Worm (Caenorhabditis elegans) whole organism, late embryonic: ENCODE measurements around the gene K03A11.5.

ENCODE experiments used
- C38D4.7 ChIP-seq: fragments of 200-800 bp; sonication (Bioruptor generic); optimal IDR thresholded peaks from 2 replicates; lab custom pipeline; 2018; ENCODE audit warnings: mild to moderate bottlenecking, missing genetic modification characterization, moderate library complexity, missing compliant biosample characterization
- T23F11.4 ChIP-seq: fragments of 200-800 bp; sonication (Bioruptor generic); optimal IDR thresholded peaks from 2 replicates; lab custom pipeline; 2018; ENCODE audit warnings: mild to moderate bottlenecking, missing genetic modification characterization, missing compliant biosample characterization
- ahr-1 ChIP-seq: sonication (generic microtip); optimal IDR thresholded peaks from 2 replicates; lab custom pipeline; 2016; ENCODE audit warnings: missing genetic modification characterization, missing compliant biosample characterization
- ceh-18 ChIP-seq: sonication (generic microtip); optimal IDR thresholded peaks from 2 replicates; lab custom pipeline; 2016; ENCODE audit warnings: missing genetic modification characterization, missing compliant biosample characterization
- ceh-24 ChIP-seq: sonication (generic microtip); optimal IDR thresholded peaks from 2 replicates; lab custom pipeline; 2016; ENCODE audit warnings: mild to moderate bottlenecking, missing genetic modification characterization, missing compliant biosample characterization
- ceh-30 ChIP-seq: fragments of 150-350 bp; optimal IDR thresholded peaks from 2 replicates; lab custom pipeline; 2014; ENCODE audit warnings: missing biosample characterization, missing genetic modification characterization
- ceh-31 ChIP-seq: sonication (generic microtip); optimal IDR thresholded peaks from 2 replicates; lab custom pipeline; 2016; ENCODE audit warnings: missing genetic modification characterization, missing compliant biosample characterization
- ceh-34 ChIP-seq: sonication (generic microtip); optimal IDR thresholded peaks from 2 replicates; lab custom pipeline; 2016; ENCODE audit warnings: mild to moderate bottlenecking, missing genetic modification characterization, missing compliant biosample characterization
- ceh-45 ChIP-seq: fragments of 200-800 bp; sonication (Bioruptor generic); IDR thresholded peaks from 2 replicates; pipeline ENCODE4 v1.3.6; 2022; ENCODE audit warnings: missing genetic modification reagents, missing genetic modification characterization, missing compliant biosample characterization
- dmd-4 ChIP-seq: sonication (generic microtip); optimal IDR thresholded peaks from 2 replicates; lab custom pipeline; 2016; ENCODE audit warnings: borderline replicate concordance, missing genetic modification characterization, missing compliant biosample characterization
- dve-1 ChIP-seq: sonication (generic microtip); optimal IDR thresholded peaks from 2 replicates; lab custom pipeline; 2017; ENCODE audit warnings: antibody characterized with exemption, mild to moderate bottlenecking, missing genetic modification characterization, missing compliant biosample characterization
- elt-2 ChIP-seq: sonication (generic microtip); optimal IDR thresholded peaks from 2 replicates; lab custom pipeline; 2016; ENCODE audit warnings: missing genetic modification reagents, missing genetic modification characterization, missing compliant biosample characterization
- elt-4 ChIP-seq: sonication (generic microtip); optimal IDR thresholded peaks from 2 replicates; lab custom pipeline; 2016; ENCODE audit warnings: missing genetic modification characterization, missing compliant biosample characterization
- gmeb-2 ChIP-seq: sonication (generic microtip); optimal IDR thresholded peaks from 2 replicates; lab custom pipeline; 2016; ENCODE audit warnings: missing genetic modification characterization, inconsistent platforms, missing compliant biosample characterization
- hlh-6 ChIP-seq: sonication (generic microtip); optimal IDR thresholded peaks from 2 replicates; lab custom pipeline; 2016; ENCODE audit warnings: missing genotype, missing genetic modification characterization, missing compliant biosample characterization
- hlh-8 ChIP-seq: sonication (generic microtip); optimal IDR thresholded peaks from 2 replicates; lab custom pipeline; 2016; ENCODE audit warnings: missing genotype, missing genetic modification characterization, missing compliant biosample characterization
- mec-3 ChIP-seq: sonication (generic microtip); optimal IDR thresholded peaks from 2 replicates; lab custom pipeline; 2016; ENCODE audit warnings: borderline replicate concordance, missing genetic modification characterization, missing compliant biosample characterization
- nfya-1 ChIP-seq: sonication (generic microtip); optimal IDR thresholded peaks from 2 replicates; lab custom pipeline; 2017; ENCODE audit warnings: missing genetic modification characterization, mild to moderate bottlenecking, missing compliant biosample characterization, antibody characterized with exemption, moderate library complexity
- nhr-11 ChIP-seq: fragments of 150-350 bp; optimal IDR thresholded peaks from 2 replicates; lab custom pipeline; 2014; ENCODE audit warnings: missing biosample characterization, missing genetic modification characterization
- nhr-232 ChIP-seq: sonication (generic microtip); optimal IDR thresholded peaks from 2 replicates; lab custom pipeline; 2016; ENCODE audit warnings: missing genetic modification characterization, missing compliant biosample characterization
- npax-4 ChIP-seq: sonication (generic microtip); optimal IDR thresholded peaks from 2 replicates; lab custom pipeline; 2016; ENCODE audit warnings: missing genetic modification characterization, missing compliant biosample characterization
- odd-2 ChIP-seq: sonication (generic microtip); optimal IDR thresholded peaks from 2 replicates; lab custom pipeline; 2017; ENCODE audit warnings: antibody characterized with exemption, mild to moderate bottlenecking, missing genetic modification characterization, missing compliant biosample characterization
- pha-2 ChIP-seq: sonication (generic microtip); optimal IDR thresholded peaks from 2 replicates; lab custom pipeline; 2017; ENCODE audit warnings: mild to moderate bottlenecking, missing genetic modification characterization, missing compliant biosample characterization
- pha-4 ChIP-seq: fragments of 150-350 bp; optimal IDR thresholded peaks from 2 replicates; lab custom pipeline; 2018; ENCODE audit warnings: missing biosample characterization, missing genetic modification reagents, missing genetic modification characterization
- pros-1 ChIP-seq: fragments of 150-350 bp; optimal IDR thresholded peaks from 2 replicates; lab custom pipeline; 2014; ENCODE audit warnings: missing biosample characterization, missing genetic modification reagents, missing genetic modification characterization
- syd-9 ChIP-seq: sonication (generic microtip); optimal IDR thresholded peaks from 2 replicates; lab custom pipeline; 2016; ENCODE audit warnings: mild to moderate bottlenecking, missing genetic modification characterization, moderate library complexity, missing compliant biosample characterization
- tbx-7 ChIP-seq: sonication (generic microtip); optimal IDR thresholded peaks from 2 replicates; lab custom pipeline; 2016; ENCODE audit warnings: missing genotype, missing genetic modification characterization, missing compliant biosample characterization
- ttx-3 ChIP-seq: sonication (generic microtip); optimal IDR thresholded peaks from 2 replicates; lab custom pipeline; 2016; ENCODE audit warnings: missing genetic modification reagents, missing genetic modification characterization, missing compliant biosample characterization
- unc-3 ChIP-seq, 2 experiments: fragments of 200-800 bp in 1 of 2; sonication (Bioruptor generic) in 1 of 2; sonication (generic microtip) in 1 of 2; conservative IDR thresholded peaks in 1 of 2; optimal IDR thresholded peaks in 1 of 2; 2 replicates each; pipeline versions ENCODE4 v1.3.6 to Lab custom; 2016 to 2022; ENCODE audit warnings: missing compliant biosample characterization in 2 of 2, missing genetic modification characterization in 2 of 2, missing genetic modification reagents in 1 of 2
- unc-42 ChIP-seq: sonication (generic microtip); optimal IDR thresholded peaks from 2 replicates; lab custom pipeline; 2016; ENCODE audit warnings: missing genotype, missing genetic modification characterization, missing compliant biosample characterization
- unc-86 ChIP-seq: sonication (generic microtip); optimal IDR thresholded peaks from 2 replicates; lab custom pipeline; 2016; ENCODE audit warnings: missing genetic modification characterization, missing compliant biosample characterization
- zip-5 ChIP-seq: sonication (generic microtip); optimal IDR thresholded peaks from 2 replicates; lab custom pipeline; 2016; ENCODE audit warnings: missing genetic modification characterization, missing compliant biosample characterization
- ztf-16 ChIP-seq: sonication (generic microtip); optimal IDR thresholded peaks from 2 replicates; lab custom pipeline; 2017; ENCODE audit warnings: missing genetic modification characterization, missing compliant biosample characterization

K03A11.5 gene

DNA sequence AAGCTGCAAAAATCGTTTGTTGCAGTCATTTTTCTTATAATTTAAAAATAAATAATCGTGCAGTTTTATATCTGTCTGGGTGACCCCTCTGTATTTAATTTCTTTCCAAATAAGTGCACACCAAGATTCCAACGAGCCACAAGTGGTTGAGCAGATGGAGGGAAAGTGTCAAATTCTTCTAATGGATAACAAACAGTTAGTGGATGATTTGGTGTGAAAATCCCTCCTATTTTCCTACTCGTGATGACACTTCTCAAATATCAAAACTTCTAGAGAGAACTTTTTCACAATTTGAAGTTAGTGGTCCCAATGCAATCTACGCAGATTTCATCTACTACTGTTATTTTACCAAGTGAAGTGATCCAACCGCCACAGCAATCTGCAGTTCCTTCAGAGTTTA, 11.0 kb downstream of the K03A11.5 start, which contains the start of gene ceh-28:
ceh-28 (plus strand) TSS at position 301 of the 400 bp plus-strand sequence.
- no peak for TF ChIP-seq odd-2
- TF ChIP-seq mec-3 = no peak
- TF ChIP-seq hlh-6 (tag; lab: Kevin White, UChicago) = no peak
- no peak for TF ChIP-seq ceh-30 (tag; lab: Kevin White, UChicago)
- no peak for TF ChIP-seq nhr-232 (tag; lab: Kevin White, UChicago)
- no peak for TF ChIP-seq ceh-18 (tag; lab: Kevin White, UChicago)
- TF ChIP-seq ceh-31 (tag; lab: Kevin White, UChicago) = no peak
- no peak for TF ChIP-seq nhr-11 (tag; lab: Kevin White, UChicago)
- TF ChIP-seq ahr-1 (tag; lab: Kevin White, UChicago) = no peak
- no peak for TF ChIP-seq hlh-8 (tag; lab: Kevin White, UChicago)
- TF ChIP-seq pha-2 (tag; lab: Kevin White, UChicago) = no peak
- no peak for TF ChIP-seq elt-2 (tag; lab: Kevin White, UChicago)
- no peak for TF ChIP-seq ceh-45 (GFP tag; lab: Robert Waterston, UW)
- no peak for TF ChIP-seq syd-9 (tag; lab: Kevin White, UChicago)
- no peak for TF ChIP-seq T23F11.4 (GFP tag; lab: Kevin White, UChicago)
- TF ChIP-seq dmd-4 (tag; lab: Kevin White, UChicago) = no peak
- no peak for TF ChIP-seq ceh-34 (tag; lab: Kevin White, UChicago)

DNA sequence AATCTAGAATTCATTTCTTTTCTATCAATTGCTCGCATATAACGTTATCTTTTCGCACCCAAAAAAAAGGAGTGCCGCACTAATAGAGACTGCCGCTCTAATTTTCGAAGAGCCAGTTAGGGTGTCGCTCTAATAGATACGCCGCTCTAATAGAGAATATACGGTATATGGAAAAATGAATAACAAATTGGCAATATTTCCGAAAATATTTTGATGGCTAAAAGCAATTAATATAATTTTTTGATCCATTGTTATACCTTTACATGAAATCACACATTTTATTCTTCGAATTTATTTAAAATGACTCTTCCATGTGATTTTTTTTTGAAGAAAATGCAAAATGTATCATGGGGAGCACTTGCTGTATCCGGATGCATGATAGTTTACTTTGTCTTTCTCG, 14.5 kb downstream of the K03A11.5 start, which contains the start of gene K03A11.4:
K03A11.4 (plus strand) TSS at position 301 of the 400 bp plus-strand sequence.
- TF ChIP-seq odd-2 (no peak), pros-1 (no peak), ceh-45 (GFP tag; lab: Robert Waterston, UW) (no peak), nfya-1 (tag; lab: Kevin White, UChicago) (no peak), hlh-6 (tag; lab: Kevin White, UChicago) (no peak), zip-5 (no peak), ttx-3 (tag; lab: Kevin White, UChicago) (no peak), hlh-8 (tag; lab: Kevin White, UChicago) (no peak), syd-9 (tag; lab: Kevin White, UChicago) (no peak)

DNA sequence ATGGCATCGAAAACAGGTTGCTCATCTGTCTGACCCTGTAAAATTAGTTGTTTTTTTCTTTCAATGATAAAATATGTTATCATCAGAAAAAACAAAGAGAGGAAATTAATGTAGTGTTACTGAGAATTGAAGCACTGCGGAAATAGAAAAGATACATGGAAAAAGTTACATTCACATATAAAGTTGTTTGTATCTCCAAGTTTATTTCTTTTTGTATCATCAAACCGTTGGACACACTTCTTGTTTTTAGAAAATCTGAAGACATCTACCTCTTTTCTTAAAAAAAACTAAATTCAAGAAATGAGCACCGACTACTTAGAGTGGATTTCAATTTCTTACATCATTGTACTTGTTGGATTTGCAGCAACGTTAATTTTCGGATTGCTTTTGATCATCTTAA, 19.0 kb downstream of the K03A11.5 start, which contains the start of gene str-10:
str-10 (plus strand) TSS at position 301 of the 400 bp plus-strand sequence.
- TF ChIP-seq C38D4.7 (GFP tag; lab: Kevin White, UChicago) (no peak), hlh-6 (tag; lab: Kevin White, UChicago) (no peak), unc-3 (GFP tag; conservative IDR thresholded peaks at IDR 0.05; lab: Robert Waterston, UW) (no peak), unc-3 (tag; optimal IDR thresholded peaks at IDR 0.05; lab: Kevin White, UChicago) (no peak), odd-2 (no peak)

DNA sequence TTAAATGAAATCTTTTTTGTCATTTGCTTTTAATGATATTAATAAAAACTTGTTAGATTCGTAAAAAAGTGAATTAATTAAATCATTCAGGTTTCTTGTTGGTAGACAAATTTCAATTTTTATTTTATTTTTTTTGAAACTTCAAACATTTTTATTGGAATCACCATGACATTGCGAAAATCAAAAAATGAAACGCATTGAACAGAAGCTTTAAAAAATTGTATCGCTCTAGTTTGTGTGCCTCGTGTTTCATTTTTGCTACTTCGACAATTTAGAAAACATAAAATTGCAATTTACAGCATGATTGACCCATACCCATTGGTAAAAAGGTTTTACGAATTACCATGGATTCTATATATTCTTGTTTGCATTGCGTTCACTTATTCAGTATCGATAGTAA, 20.9 kb downstream of the K03A11.5 start, which contains the start of gene R03G8.1:
R03G8.1 (plus strand) TSS at position 301 of the 400 bp plus-strand sequence.
- TF ChIP-seq unc-42 (tag; lab: Kevin White, UChicago) (no peak), pha-4 (tag; lab: Kevin White, UChicago) (no peak), gmeb-2 (tag; lab: Kevin White, UChicago) (no peak), ztf-16 (no peak), zip-5 (no peak), tbx-7 (no peak), elt-4 (tag; lab: Kevin White, UChicago) (no peak), ceh-24 (tag; lab: Kevin White, UChicago) (no peak), nfya-1 (tag; lab: Kevin White, UChicago) (no peak), dmd-4 (tag; lab: Kevin White, UChicago) (no peak), npax-4 (tag; lab: Kevin White, UChicago) (no peak), unc-86 (tag; lab: Kevin White, UChicago) (no peak), dve-1 (no peak), ceh-31 (tag; lab: Kevin White, UChicago) (no peak), pha-2 (tag; lab: Kevin White, UChicago) (no peak)
- TF ChIP-seq, all 69 proteins: peak for 0
